Fruit fly (Drosophila melanogaster) whole organism, embryonic: ENCODE data around the gene CG42792.

Experiments used
- Bgb ChIP-seq: fragments of 200-800 bp; sonication (Bioruptor generic); IDR thresholded peaks from 2 replicates; pipeline ENCODE4 v1.3.6; 2022; ENCODE audit warnings: missing biosample characterization, missing genetic modification characterization; ENCODE audit not compliant: partially characterized antibody
- BtbVII ChIP-seq: fragments of 200-800 bp; sonication (Bioruptor generic); optimal IDR thresholded peaks from 3 replicates; lab custom pipeline; 2017; ENCODE audit warnings: missing biosample characterization, mild to moderate bottlenecking, missing genetic modification characterization
- CG10274 ChIP-seq: fragments of 200-800 bp; sonication (Bioruptor generic); optimal IDR thresholded peaks from 3 replicates; lab custom pipeline; 2017; ENCODE audit warnings: missing biosample characterization, mild to moderate bottlenecking, missing genetic modification characterization
- CG11247 ChIP-seq: fragments of 200-800 bp; sonication (Bioruptor generic); IDR thresholded peaks from 2 replicates; pipeline ENCODE4 v1.3.6; 2022; ENCODE audit warnings: missing biosample characterization, missing genetic modification characterization
- CG11695 ChIP-seq: fragments of 200-800 bp; sonication (Bioruptor generic); IDR thresholded peaks from 3 replicates; pipeline ENCODE4 v1.3.6; 2022; ENCODE audit warnings: missing biosample characterization, missing genetic modification characterization
- CG12104 ChIP-seq: fragments of 200-800 bp; sonication (Bioruptor generic); optimal IDR thresholded peaks from 3 replicates; lab custom pipeline; 2016; ENCODE audit warnings: missing biosample characterization, missing genetic modification characterization
- CG13296 ChIP-seq: fragments of 200-800 bp; sonication (Bioruptor generic); optimal IDR thresholded peaks from 3 replicates; lab custom pipeline; 2018; ENCODE audit warnings: missing biosample characterization, mild to moderate bottlenecking, missing genetic modification characterization
- CG14441 ChIP-seq: fragments of 200-800 bp; sonication (Bioruptor generic); IDR thresholded peaks from 2 replicates; pipeline ENCODE4 v1.3.6; 2022; ENCODE audit warnings: missing biosample characterization, missing genetic modification characterization
- CG15269 ChIP-seq: fragments of 200-800 bp; sonication (Bioruptor generic); optimal IDR thresholded peaks from 2 replicates; lab custom pipeline; 2018; ENCODE audit warnings: missing biosample characterization, mild to moderate bottlenecking, missing genetic modification characterization, moderate library complexity
- CG18011 ChIP-seq: fragments of 200-800 bp; sonication (Bioruptor generic); optimal IDR thresholded peaks from 2 replicates; lab custom pipeline; 2017; ENCODE audit warnings: missing biosample characterization, missing genetic modification characterization, mild to moderate bottlenecking, moderate library complexity, missing genotype
- CG32767 ChIP-seq: fragments of 200-800 bp; sonication (Bioruptor generic); IDR thresholded peaks from 2 replicates; pipeline ENCODE4 v1.3.6; 2022; ENCODE audit warnings: missing biosample characterization, missing genetic modification characterization
- CG3281 ChIP-seq: fragments of 200-800 bp; sonication (Bioruptor generic); optimal IDR thresholded peaks from 3 replicates; lab custom pipeline; 2017; ENCODE audit warnings: missing biosample characterization, mild to moderate bottlenecking, missing genetic modification characterization
- CG3407 ChIP-seq: fragments of 200-800 bp; sonication (Bioruptor generic); optimal IDR thresholded peaks from 2 replicates; lab custom pipeline; 2018; ENCODE audit warnings: missing biosample characterization, mild to moderate bottlenecking, missing genetic modification characterization
- CG3838 ChIP-seq: fragments of 200-800 bp; sonication (Bioruptor generic); optimal IDR thresholded peaks from 3 replicates; lab custom pipeline; 2016; ENCODE audit warnings: missing biosample characterization, missing genetic modification characterization
- CG4820 ChIP-seq: fragments of 200-800 bp; sonication (Bioruptor generic); optimal IDR thresholded peaks from 3 replicates; lab custom pipeline; 2016; ENCODE audit warnings: missing biosample characterization, missing genetic modification characterization
- CG7357 ChIP-seq: fragments of 200-800 bp; sonication (Bioruptor generic); IDR thresholded peaks from 3 replicates; pipeline ENCODE4 v1.3.6; 2022; ENCODE audit warnings: missing biosample characterization, missing genetic modification characterization
- CG7745 ChIP-seq: fragments of 200-800 bp; sonication (Bioruptor generic); optimal IDR thresholded peaks from 2 replicates; lab custom pipeline; 2018; ENCODE audit warnings: missing biosample characterization, mild to moderate bottlenecking, missing genetic modification characterization, moderate library complexity
- CG7786 ChIP-seq: fragments of 200-800 bp; sonication (Bioruptor generic); optimal IDR thresholded peaks from 2 replicates; lab custom pipeline; 2016; ENCODE audit warnings: missing biosample characterization, missing genetic modification characterization
- CG9215 ChIP-seq: fragments of 200-800 bp; sonication (Bioruptor generic); IDR thresholded peaks from 2 replicates; pipeline ENCODE4 v1.3.6; 2022; ENCODE audit warnings: missing biosample characterization, missing genetic modification characterization
- CG9727 ChIP-seq: fragments of 200-800 bp; sonication (Bioruptor generic); optimal IDR thresholded peaks from 3 replicates; lab custom pipeline; 2017; ENCODE audit warnings: missing biosample characterization, mild to moderate bottlenecking, missing genetic modification characterization
- CTCF ChIP-seq: fragments of 200-800 bp; sonication (Bioruptor generic); optimal IDR thresholded peaks from 2 replicates; lab custom pipeline; 2017; ENCODE audit warnings: missing biosample characterization, mild to moderate bottlenecking, missing genetic modification characterization, moderate library complexity
- Camta ChIP-seq: fragments of 200-800 bp; sonication (Bioruptor generic); optimal IDR thresholded peaks from 2 replicates; lab custom pipeline; 2016; ENCODE audit warnings: missing biosample characterization, missing genetic modification characterization
- CkIIα-i1 ChIP-seq: fragments of 200-800 bp; sonication (Bioruptor generic); IDR thresholded peaks from 2 replicates; pipeline ENCODE4 v1.3.6; 2022; ENCODE audit warnings: missing biosample characterization, missing genetic modification characterization
- D19A ChIP-seq: fragments of 200-800 bp; optimal IDR thresholded peaks from 3 replicates; lab custom pipeline; 2019; ENCODE audit warnings: missing biosample characterization, mild to moderate bottlenecking, missing genetic modification characterization, moderate library complexity
- D19B ChIP-seq: fragments of 200-800 bp; sonication (Bioruptor generic); optimal IDR thresholded peaks from 2 replicates; lab custom pipeline; 2017; ENCODE audit warnings: missing biosample characterization, mild to moderate bottlenecking, missing genetic modification characterization
- H15 ChIP-seq: fragments of 200-800 bp; sonication (Bioruptor generic); IDR thresholded peaks from 3 replicates; pipeline ENCODE4 v1.3.6; 2022; ENCODE audit warnings: missing biosample characterization, missing genetic modification characterization
- Hand ChIP-seq: fragments of 200-800 bp; sonication (Bioruptor generic); optimal IDR thresholded peaks from 2 replicates; lab custom pipeline; 2017; ENCODE audit warnings: mild to moderate bottlenecking, missing biosample characterization, missing genetic modification reagents, missing genetic modification characterization
- Max ChIP-seq: fragments of 200-800 bp; sonication (Bioruptor generic); optimal IDR thresholded peaks from 2 replicates; lab custom pipeline; 2016; ENCODE audit warnings: missing biosample characterization, mild to moderate bottlenecking, missing genetic modification characterization
- NFAT ChIP-seq: fragments of 200-800 bp; sonication (Bioruptor generic); IDR thresholded peaks from 2 replicates; pipeline ENCODE4 v1.3.6; 2022; ENCODE audit warnings: missing biosample characterization, missing genetic modification characterization
- Ssrp ChIP-seq: fragments of 200-800 bp; sonication (Bioruptor generic); optimal IDR thresholded peaks from 2 replicates; lab custom pipeline; 2018; ENCODE audit warnings: missing biosample characterization, mild to moderate bottlenecking, missing genetic modification characterization, moderate library complexity
- abd-A ChIP-seq: fragments of 200-800 bp; sonication (Bioruptor generic); optimal IDR thresholded peaks from 3 replicates; lab custom pipeline; 2019; ENCODE audit warnings: missing biosample characterization, mild to moderate bottlenecking, missing genetic modification characterization, moderate library complexity
- ac ChIP-seq: fragments of 200-800 bp; sonication (Bioruptor generic); optimal IDR thresholded peaks from 3 replicates; lab custom pipeline; 2017; ENCODE audit warnings: missing biosample characterization, mild to moderate bottlenecking, missing genetic modification characterization
- al ChIP-seq: fragments of 200-800 bp; sonication (Bioruptor generic); IDR thresholded peaks from 2 replicates; pipeline ENCODE4 v1.3.6; 2022; ENCODE audit warnings: missing biosample characterization, missing genetic modification characterization
- az2 ChIP-seq: fragments of 200-800 bp; sonication (Bioruptor generic); optimal IDR thresholded peaks from 3 replicates; lab custom pipeline; 2016; ENCODE audit warnings: missing biosample characterization, missing genetic modification characterization
- br ChIP-seq: fragments of >200 bp; optimal IDR thresholded peaks from 2 replicates; lab custom pipeline; 2017
- en ChIP-seq: fragments of 200-800 bp; sonication (Bioruptor generic); optimal IDR thresholded peaks from 2 replicates; lab custom pipeline; 2016; ENCODE audit warnings: missing biosample characterization, missing genetic modification characterization
- fd96Cb ChIP-seq: fragments of 200-800 bp; sonication (Bioruptor generic); optimal IDR thresholded peaks from 2 replicates; lab custom pipeline; 2018; ENCODE audit warnings: missing biosample characterization, mild to moderate bottlenecking, missing genetic modification characterization, moderate library complexity
- gce ChIP-seq: fragments of 200-800 bp; sonication (Bioruptor generic); IDR thresholded peaks from 3 replicates; pipeline ENCODE4 v1.3.6; 2022; ENCODE audit warnings: missing biosample characterization, missing genetic modification characterization
- grau ChIP-seq: fragments of 200-800 bp; optimal IDR thresholded peaks from 3 replicates; lab custom pipeline; 2019; ENCODE audit warnings: missing biosample characterization, mild to moderate bottlenecking, missing genetic modification characterization, moderate library complexity
- ind ChIP-seq: fragments of 200-800 bp; sonication (Bioruptor generic); optimal IDR thresholded peaks from 3 replicates; lab custom pipeline; 2016; ENCODE audit warnings: missing biosample characterization, missing genetic modification characterization
- kay ChIP-seq: fragments of 200-800 bp; sonication (Bioruptor generic); optimal IDR thresholded peaks from 2 replicates; lab custom pipeline; 2016; ENCODE audit warnings: missing biosample characterization, missing genetic modification characterization
- lmd ChIP-seq: fragments of 200-800 bp; sonication (Bioruptor generic); IDR thresholded peaks from 2 replicates; pipeline ENCODE4 v1.3.6; 2022; ENCODE audit warnings: missing biosample characterization, missing genetic modification characterization
- mld ChIP-seq: fragments of 200-800 bp; sonication (Bioruptor generic); IDR thresholded peaks from 3 replicates; pipeline ENCODE4 v1.3.6; 2022; ENCODE audit warnings: missing biosample characterization, missing genetic modification characterization; ENCODE audit not compliant: partially characterized antibody
- onecut ChIP-seq: fragments of 200-800 bp; sonication (Bioruptor generic); IDR thresholded peaks from 2 replicates; pipeline ENCODE4 v1.3.6; 2022; ENCODE audit warnings: missing biosample characterization, missing genetic modification characterization
- org-1 ChIP-seq: fragments of 200-800 bp; sonication (Bioruptor generic); optimal IDR thresholded peaks from 2 replicates; lab custom pipeline; 2017; ENCODE audit warnings: missing biosample characterization, missing genetic modification characterization
- peb ChIP-seq: fragments of 200-800 bp; sonication (Bioruptor generic); IDR thresholded peaks from 2 replicates; pipeline ENCODE4 v1.3.6; 2022; ENCODE audit warnings: missing biosample characterization, missing genetic modification characterization
- pum ChIP-seq: fragments of 200-800 bp; sonication (Bioruptor generic); optimal IDR thresholded peaks from 2 replicates; lab custom pipeline; 2016; ENCODE audit warnings: missing biosample characterization, missing genetic modification characterization
- ro ChIP-seq: fragments of 200-800 bp; sonication (Bioruptor generic); IDR thresholded peaks from 2 replicates; pipeline ENCODE4 v1.3.6; 2022; ENCODE audit warnings: missing biosample characterization, missing genetic modification characterization
- run ChIP-seq: fragments of 200-800 bp; sonication (Bioruptor generic); optimal IDR thresholded peaks from 3 replicates; lab custom pipeline; 2018; ENCODE audit warnings: missing biosample characterization, mild to moderate bottlenecking, missing genetic modification characterization
- scrt ChIP-seq: fragments of 200-800 bp; sonication (Bioruptor generic); optimal IDR thresholded peaks from 2 replicates; lab custom pipeline; 2018; ENCODE audit warnings: missing biosample characterization, mild to moderate bottlenecking, missing genetic modification characterization, moderate library complexity
- tx ChIP-seq: fragments of 200-800 bp; sonication (Bioruptor generic); optimal IDR thresholded peaks from 2 replicates; lab custom pipeline; 2016; ENCODE audit warnings: missing biosample characterization, missing genetic modification characterization
- usp ChIP-seq: fragments of >200 bp; optimal IDR thresholded peaks from 2 replicates; lab custom pipeline; 2017; ENCODE audit warnings: missing biosample characterization, missing genetic modification characterization
- vfl ChIP-seq: fragments of 200-800 bp; sonication (Bioruptor generic); optimal IDR thresholded peaks from 2 replicates; lab custom pipeline; 2016; ENCODE audit warnings: missing biosample characterization, missing genetic modification characterization
- vnd ChIP-seq: fragments of 200-800 bp; sonication (Bioruptor generic); IDR thresholded peaks from 3 replicates; pipeline ENCODE4 v1.3.6; 2022; ENCODE audit warnings: missing biosample characterization, missing genetic modification characterization; ENCODE audit not compliant: partially characterized antibody

CG42792 gene

DNA sequence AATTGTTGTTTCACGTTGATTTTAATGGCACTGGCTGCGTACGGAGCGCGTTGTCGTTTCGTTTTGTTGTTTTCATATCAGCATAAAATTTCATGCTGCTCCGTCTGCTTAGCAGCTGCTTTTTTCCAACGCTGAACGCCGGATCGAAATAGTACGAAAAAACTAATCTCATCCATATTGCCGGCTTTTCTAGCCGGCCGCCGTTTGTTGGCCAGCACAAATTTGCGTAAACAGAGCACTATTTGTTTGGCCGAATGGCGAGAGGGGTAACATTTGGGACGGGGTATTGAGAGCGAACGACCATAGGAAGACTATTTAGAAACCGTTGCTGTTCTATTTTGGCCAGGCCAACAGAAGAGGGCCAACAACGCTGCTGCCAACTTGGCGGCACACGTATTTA lies 44.6 kb upstream of the CG42792 start (continued):
- TF ChIP-seq Camta (GFP tag; lab: Kevin White, UChicago) (no peak), br (lab: Kevin White, UChicago) (no peak), CkIIα-i1 (GFP tag; lab: Robert Waterston, UW) (no peak), CG14441 (GFP tag; lab: Robert Waterston, UW) (peak; percentile 49), peb (GFP tag; lab: Robert Waterston, UW) (no peak), run (tag; lab: Kevin White, UChicago) (no peak), Ssrp (tag; lab: Kevin White, UChicago) (no peak), kay (GFP tag; lab: Kevin White, UChicago) (no peak), usp (GFP tag; lab: Kevin White, UChicago) (no peak), CG11247 (GFP tag; lab: Robert Waterston, UW) (no peak), en (no peak), scrt (no peak), CG7786 (GFP tag; lab: Kevin White, UChicago) (no peak), CG13296 (GFP tag; lab: Kevin White, UChicago) (peak; percentile 69), vfl (GFP tag; lab: Kevin White, UChicago) (no peak), NFAT (GFP tag; lab: Robert Waterston, UW) (no peak), BtbVII (GFP tag; lab: Kevin White, UChicago) (peak; percentile 46), H15 (GFP tag; lab: Robert Waterston, UW) (no peak), Hand (peak; percentile 29), al (GFP tag; lab: Robert Waterston, UW) (no peak), CG3281 (GFP tag; lab: Kevin White, UChicago) (no peak), gce (no peak), CG7745 (tag; lab: Kevin White, UChicago) (no peak), CG9727 (GFP tag; lab: Kevin White, UChicago) (no peak), D19B (no peak), org-1 (GFP tag; lab: Kevin White, UChicago) (no peak), onecut (GFP tag; lab: Robert Waterston, UW) (no peak; the same call in 1 of the 2 replicates), mld (GFP tag; lab: Robert Waterston, UW) (no peak), CG7357 (no peak), vnd (GFP tag; lab: Robert Waterston, UW) (no peak), tx (GFP tag; lab: Kevin White, UChicago) (no peak), fd96Cb (tag; lab: Kevin White, UChicago) (no peak), CG15269 (tag; lab: Kevin White, UChicago) (peak; percentile 83), CG3838 (GFP tag; lab: Kevin White, UChicago) (no peak), lmd (no peak), pum (no peak), CG4820 (GFP tag; lab: Kevin White, UChicago) (no peak), CG18011 (GFP tag; lab: Kevin White, UChicago) (no peak), D19A (tag; lab: Kevin White, UChicago) (no peak), CTCF (no peak), CG12104 (GFP tag; lab: Kevin White, UChicago) (no peak), ind (GFP tag; lab: Kevin White, UChicago) (no peak), CG10274 (no peak), CG11695 (GFP tag; lab: Robert Waterston, UW) (peak; percentile 43; the same call in 1 of the 3 replicates), CG9215 (GFP tag; lab: Robert Waterston, UW) (no peak), ro (GFP tag; lab: Robert Waterston, UW) (no peak), CG3407 (no peak), az2 (GFP tag; lab: Kevin White, UChicago) (no peak), CG32767 (GFP tag; lab: Robert Waterston, UW) (no peak), Max (GFP tag; lab: Kevin White, UChicago) (no peak), ac (no peak), Bgb (GFP tag; lab: Robert Waterston, UW) (peak; percentile 29; the same call in 1 of the 2 replicates), abd-A (tag; lab: Kevin White, UChicago) (peak; percentile 97), grau (peak; percentile 4)
